Fruit fly (Drosophila melanogaster) whole organism, wandering third instar larva: ENCODE results near the gene CG31560.

Source experiments
- Hnf4 ChIP-seq: fragments of 200-800 bp; sonication (Bioruptor generic); optimal IDR thresholded peaks from 2 replicates; lab custom pipeline; 2016; ENCODE audit warnings: missing biosample characterization, mild to moderate bottlenecking, missing genetic modification characterization
- Rel ChIP-seq, 2 experiments: fragments of 200-800 bp; sonication (Bioruptor generic) in 1 of 2; optimal IDR thresholded peaks; 2 replicates in 1 of 2; 3 replicates in 1 of 2; lab custom pipeline; 2016 to 2019; ENCODE audit warnings: mild to moderate bottlenecking in 2 of 2, missing biosample characterization in 2 of 2, missing genetic modification characterization in 2 of 2, moderate library complexity in 1 of 2
- pan ChIP-seq: fragments of >200 bp; optimal IDR thresholded peaks from 2 replicates; lab custom pipeline; 2017

dm6 chr3R:6342702-6343101 lies 32.9 kb downstream of the CG31560 start, which contains the start of gene CG10298:
- no peak for TF ChIP-seq Hnf4 (GFP tag; lab: Kevin White, UChicago)
- no peak for TF ChIP-seq pan (lab: Kevin White, UChicago)
- TF ChIP-seq Rel (GFP tag; optimal IDR thresholded peaks at IDR 0.05; lab: Kevin White, UChicago): no peak
- TF ChIP-seq Rel (tag; optimal IDR thresholded peaks at IDR 0.05; lab: Kevin White, UChicago): no peak
